Worm (Caenorhabditis elegans) whole organism, L4/young adult: ENCODE measurements around the gene dyrb-1.

Source experiments
- W03F9.2 ChIP-seq: fragments of 150-350 bp; optimal IDR thresholded peaks from 2 replicates; lab custom pipeline; 2014; ENCODE audit warnings: missing biosample characterization, missing genetic modification characterization
- dao-5 ChIP-seq: sonication (generic microtip); optimal IDR thresholded peaks from 2 replicates; lab custom pipeline; 2016; ENCODE audit warnings: missing genotype, missing genetic modification characterization, moderate library complexity, missing compliant biosample characterization
- him-1 ChIP-seq: sonication (generic microtip); optimal IDR thresholded peaks from 2 replicates; lab custom pipeline; 2016; ENCODE audit warnings: missing genotype, missing genetic modification reagents, missing genetic modification characterization, missing compliant biosample characterization

ce11 chrII:9057035-9057668 is 49.8 kb downstream of the dyrb-1 start, which contains the start of gene rpl-32:
- peak; percentile 41 for TF ChIP-seq him-1 (tag; lab: Kevin White, UChicago)
- TF ChIP-seq W03F9.2: peak; percentile 90
- TF ChIP-seq dao-5: no peak
